Fruit fly (Drosophila melanogaster) whole organism, embryonic: ENCODE results near the gene Mob3.

ENCODE experiments used
- ATbp ChIP-seq: fragments of 200-800 bp; sonication (Bioruptor generic); optimal IDR thresholded peaks from 2 replicates; lab custom pipeline; 2017; ENCODE audit warnings: missing biosample characterization, mild to moderate bottlenecking, missing genetic modification characterization, missing genetic modification reagents
- B-H2 ChIP-seq: fragments of 200-800 bp; sonication (Bioruptor generic); optimal IDR thresholded peaks from 2 replicates; lab custom pipeline; 2018; ENCODE audit warnings: missing biosample characterization, mild to moderate bottlenecking, missing genetic modification characterization
- Bteb2 ChIP-seq: fragments of 200-800 bp; sonication (Bioruptor generic); optimal IDR thresholded peaks from 2 replicates; lab custom pipeline; 2016; ENCODE audit warnings: missing biosample characterization, missing genetic modification characterization
- CG10959 ChIP-seq: fragments of 200-800 bp; sonication (Bioruptor generic); IDR thresholded peaks from 2 replicates; pipeline ENCODE4 v1.3.6; 2022; ENCODE audit warnings: missing biosample characterization, missing genetic modification characterization
- CG11695 ChIP-seq: fragments of 200-800 bp; sonication (Bioruptor generic); IDR thresholded peaks from 3 replicates; pipeline ENCODE4 v1.3.6; 2022; ENCODE audit warnings: missing biosample characterization, missing genetic modification characterization
- CG12071 ChIP-seq: fragments of 200-800 bp; sonication (Bioruptor generic); optimal IDR thresholded peaks from 3 replicates; lab custom pipeline; 2018; ENCODE audit warnings: missing biosample characterization, mild to moderate bottlenecking, missing genetic modification characterization
- CG12299 ChIP-seq: fragments of 200-800 bp; sonication (Bioruptor generic); optimal IDR thresholded peaks from 2 replicates; lab custom pipeline; 2018; ENCODE audit warnings: missing biosample characterization, mild to moderate bottlenecking, missing genetic modification characterization
- CG14014 ChIP-seq: fragments of 200-800 bp; sonication (Bioruptor generic); IDR thresholded peaks from 2 replicates; pipeline ENCODE4 v1.3.6; 2022; ENCODE audit warnings: missing biosample characterization, missing genetic modification characterization
- CG17328 ChIP-seq: fragments of 200-800 bp; sonication (Bioruptor generic); IDR thresholded peaks from 2 replicates; pipeline ENCODE4 v1.3.6; 2022; ENCODE audit warnings: missing biosample characterization, missing genetic modification characterization
- CG17829 ChIP-seq: fragments of 200-800 bp; optimal IDR thresholded peaks from 2 replicates; lab custom pipeline; 2019; ENCODE audit warnings: missing biosample characterization, mild to moderate bottlenecking, missing genetic modification characterization, moderate library complexity
- CG18764 ChIP-seq: fragments of 200-800 bp; sonication (Bioruptor generic); optimal IDR thresholded peaks from 3 replicates; lab custom pipeline; 2016; ENCODE audit warnings: missing biosample characterization, missing genetic modification characterization
- CG34422 ChIP-seq: fragments of 200-800 bp; sonication (Bioruptor generic); IDR thresholded peaks from 3 replicates; pipeline ENCODE4 v1.3.6; 2022; ENCODE audit warnings: missing biosample characterization, missing genetic modification characterization
- CG6683 ChIP-seq: fragments of 200-800 bp; sonication (Bioruptor generic); optimal IDR thresholded peaks from 2 replicates; lab custom pipeline; 2017; ENCODE audit warnings: missing biosample characterization, mild to moderate bottlenecking, missing genetic modification characterization, missing genetic modification reagents
- CG6854 ChIP-seq: fragments of 200-800 bp; sonication (Bioruptor generic); optimal IDR thresholded peaks from 3 replicates; lab custom pipeline; 2017; ENCODE audit warnings: missing biosample characterization, mild to moderate bottlenecking, missing genetic modification characterization
- CG7372 ChIP-seq: fragments of 200-800 bp; sonication (Bioruptor generic); IDR thresholded peaks from 2 replicates; pipeline ENCODE4 v1.3.6; 2022; ENCODE audit warnings: missing biosample characterization, missing genetic modification characterization
- CG7928 ChIP-seq: fragments of 200-800 bp; sonication (Bioruptor generic); optimal IDR thresholded peaks from 2 replicates; lab custom pipeline; 2017; ENCODE audit warnings: missing biosample characterization, mild to moderate bottlenecking, missing genetic modification characterization
- CG9932 ChIP-seq: fragments of 200-800 bp; sonication (Bioruptor generic); IDR thresholded peaks from 2 replicates; pipeline ENCODE4 v1.3.6; 2022; ENCODE audit warnings: missing biosample characterization, missing genetic modification characterization
- D ChIP-seq, 2 experiments: fragments of 200-800 bp in 1 of 2; fragments of >200 bp in 1 of 2; sonication (Bioruptor generic) in 1 of 2; optimal IDR thresholded peaks; 2 replicates in 1 of 2; 3 replicates in 1 of 2; lab custom pipeline; 2017; ENCODE audit warnings: mild to moderate bottlenecking in 1 of 2, missing biosample characterization in 1 of 2, missing genetic modification characterization in 1 of 2, missing genetic modification reagents in 1 of 2
- Dek ChIP-seq: fragments of 200-800 bp; sonication (Bioruptor generic); optimal IDR thresholded peaks from 3 replicates; lab custom pipeline; 2019; ENCODE audit warnings: missing biosample characterization, mild to moderate bottlenecking, missing genetic modification characterization, moderate library complexity
- Elba2 ChIP-seq: fragments of 200-800 bp; sonication (Bioruptor generic); optimal IDR thresholded peaks from 3 replicates; lab custom pipeline; 2016; ENCODE audit warnings: missing biosample characterization, missing genetic modification characterization
- Gsc ChIP-seq: fragments of 200-800 bp; sonication (Bioruptor generic); IDR thresholded peaks from 2 replicates; pipeline ENCODE4 v1.3.6; 2022; ENCODE audit warnings: missing biosample characterization, missing genetic modification characterization
- H15 ChIP-seq: fragments of 200-800 bp; sonication (Bioruptor generic); IDR thresholded peaks from 3 replicates; pipeline ENCODE4 v1.3.6; 2022; ENCODE audit warnings: missing biosample characterization, missing genetic modification characterization
- Hr78 ChIP-seq, 2 experiments: fragments of 200-800 bp in 1 of 2; fragments of >200 bp in 1 of 2; sonication (Bioruptor generic) in 1 of 2; optimal IDR thresholded peaks; 2 replicates each; lab custom pipeline; 2017 to 2019; ENCODE audit warnings: missing biosample characterization in 2 of 2, missing genetic modification characterization in 2 of 2, mild to moderate bottlenecking in 1 of 2, moderate library complexity in 1 of 2
- Mad ChIP-seq: fragments of 200-800 bp; sonication (Bioruptor generic); optimal IDR thresholded peaks from 2 replicates; lab custom pipeline; 2016; ENCODE audit warnings: missing biosample characterization, missing genetic modification characterization
- Mrtf ChIP-seq: fragments of 200-800 bp; sonication (Bioruptor generic); IDR thresholded peaks from 3 replicates; pipeline ENCODE4 v1.3.6; 2022; ENCODE audit warnings: missing biosample characterization, missing genetic modification characterization
- NC2β ChIP-seq: fragments of 200-800 bp; sonication (Bioruptor generic); optimal IDR thresholded peaks from 2 replicates; lab custom pipeline; 2016; ENCODE audit warnings: missing biosample characterization, missing genetic modification characterization
- Nf-YA ChIP-seq: fragments of 200-800 bp; sonication (Bioruptor generic); IDR thresholded peaks from 2 replicates; pipeline ENCODE4 v1.3.6; 2022; ENCODE audit warnings: missing biosample characterization, missing genetic modification characterization
- az2 ChIP-seq: fragments of 200-800 bp; sonication (Bioruptor generic); optimal IDR thresholded peaks from 3 replicates; lab custom pipeline; 2016; ENCODE audit warnings: missing biosample characterization, missing genetic modification characterization
- cas ChIP-seq: fragments of 200-800 bp; sonication (Bioruptor generic); IDR thresholded peaks from 2 replicates; pipeline ENCODE4 v1.3.6; 2022; ENCODE audit warnings: missing biosample characterization, missing genetic modification characterization
- cg ChIP-seq: fragments of 200-800 bp; sonication (Bioruptor generic); optimal IDR thresholded peaks from 3 replicates; lab custom pipeline; 2019; ENCODE audit warnings: missing biosample characterization, mild to moderate bottlenecking, missing genetic modification characterization, moderate library complexity
- chm ChIP-seq: fragments of 200-800 bp; sonication (Bioruptor generic); IDR thresholded peaks from 2 replicates; pipeline ENCODE4 v1.3.6; 2022; ENCODE audit warnings: missing biosample characterization, missing genetic modification characterization
- da ChIP-seq: fragments of 200-800 bp; sonication (Bioruptor generic); optimal IDR thresholded peaks from 2 replicates; lab custom pipeline; 2016; ENCODE audit warnings: missing biosample characterization, missing genetic modification characterization
- emc ChIP-seq: fragments of 200-800 bp; sonication (Bioruptor generic); optimal IDR thresholded peaks from 2 replicates; lab custom pipeline; 2016; ENCODE audit warnings: missing biosample characterization, missing genetic modification characterization
- eve ChIP-seq, 2 experiments: fragments of >200 bp; optimal IDR thresholded peaks; 2 replicates each; lab custom pipeline; 2017; ENCODE audit warnings: missing biosample characterization in 2 of 2, missing genetic modification characterization in 2 of 2
- gcm ChIP-seq: fragments of 200-800 bp; sonication (Bioruptor generic); optimal IDR thresholded peaks from 2 replicates; lab custom pipeline; 2019; ENCODE audit warnings: missing biosample characterization, mild to moderate bottlenecking, missing genetic modification characterization, moderate library complexity
- gcm2 ChIP-seq: fragments of 200-800 bp; sonication (Bioruptor generic); optimal IDR thresholded peaks from 2 replicates; lab custom pipeline; 2016; ENCODE audit warnings: missing biosample characterization, missing genetic modification characterization
- insv ChIP-seq, 2 experiments: fragments of 200-800 bp; sonication (Bioruptor generic); optimal IDR thresholded peaks; 3 replicates each; lab custom pipeline; 2016 to 2018; ENCODE audit warnings: missing biosample characterization in 2 of 2, missing genetic modification characterization in 2 of 2
- knrl ChIP-seq: fragments of 200-800 bp; sonication (Bioruptor generic); IDR thresholded peaks from 3 replicates; pipeline ENCODE4 v1.3.6; 2022; ENCODE audit warnings: missing biosample characterization, missing genetic modification characterization; ENCODE audit not compliant: partially characterized antibody
- mld ChIP-seq: fragments of 200-800 bp; sonication (Bioruptor generic); IDR thresholded peaks from 3 replicates; pipeline ENCODE4 v1.3.6; 2022; ENCODE audit warnings: missing biosample characterization, missing genetic modification characterization; ENCODE audit not compliant: partially characterized antibody
- nau ChIP-seq: fragments of 200-800 bp; sonication (Bioruptor generic); optimal IDR thresholded peaks from 3 replicates; lab custom pipeline; 2017; ENCODE audit warnings: missing biosample characterization, mild to moderate bottlenecking, missing genetic modification characterization, missing genetic modification reagents
- nmo ChIP-seq: fragments of 200-800 bp; sonication (Bioruptor generic); optimal IDR thresholded peaks from 2 replicates; lab custom pipeline; 2018; ENCODE audit warnings: missing biosample characterization, mild to moderate bottlenecking, missing genetic modification characterization, moderate library complexity
- org-1 ChIP-seq: fragments of 200-800 bp; sonication (Bioruptor generic); optimal IDR thresholded peaks from 2 replicates; lab custom pipeline; 2017; ENCODE audit warnings: missing biosample characterization, missing genetic modification characterization
- otp ChIP-seq: fragments of 200-800 bp; sonication (Bioruptor generic); IDR thresholded peaks from 3 replicates; pipeline ENCODE4, ENCODE4 v1.3.6; 2022; ENCODE audit warnings: missing biosample characterization, missing genetic modification characterization
- run ChIP-seq: fragments of 200-800 bp; sonication (Bioruptor generic); optimal IDR thresholded peaks from 3 replicates; lab custom pipeline; 2018; ENCODE audit warnings: missing biosample characterization, mild to moderate bottlenecking, missing genetic modification characterization
- sisA ChIP-seq: fragments of 200-800 bp; sonication (Bioruptor generic); IDR thresholded peaks from 2 replicates; pipeline ENCODE4 v1.3.6; 2022; ENCODE audit warnings: missing biosample characterization, missing genetic modification characterization
- ssp ChIP-seq: fragments of 200-800 bp; sonication (Bioruptor generic); IDR thresholded peaks from 2 replicates; pipeline ENCODE4 v1.3.6; 2022; ENCODE audit warnings: missing biosample characterization, missing genetic modification characterization
- stwl ChIP-seq: fragments of 200-800 bp; sonication (Bioruptor generic); optimal IDR thresholded peaks from 3 replicates; lab custom pipeline; 2018; ENCODE audit warnings: missing biosample characterization, mild to moderate bottlenecking, missing genetic modification characterization, moderate library complexity
- vfl ChIP-seq: fragments of 200-800 bp; sonication (Bioruptor generic); optimal IDR thresholded peaks from 2 replicates; lab custom pipeline; 2016; ENCODE audit warnings: missing biosample characterization, missing genetic modification characterization
- z ChIP-seq: fragments of 200-800 bp; sonication (Bioruptor generic); IDR thresholded peaks from 3 replicates; pipeline ENCODE4 v1.3.6; 2022; ENCODE audit warnings: missing biosample characterization, missing genetic modification characterization

Gene Mob3

DNA sequence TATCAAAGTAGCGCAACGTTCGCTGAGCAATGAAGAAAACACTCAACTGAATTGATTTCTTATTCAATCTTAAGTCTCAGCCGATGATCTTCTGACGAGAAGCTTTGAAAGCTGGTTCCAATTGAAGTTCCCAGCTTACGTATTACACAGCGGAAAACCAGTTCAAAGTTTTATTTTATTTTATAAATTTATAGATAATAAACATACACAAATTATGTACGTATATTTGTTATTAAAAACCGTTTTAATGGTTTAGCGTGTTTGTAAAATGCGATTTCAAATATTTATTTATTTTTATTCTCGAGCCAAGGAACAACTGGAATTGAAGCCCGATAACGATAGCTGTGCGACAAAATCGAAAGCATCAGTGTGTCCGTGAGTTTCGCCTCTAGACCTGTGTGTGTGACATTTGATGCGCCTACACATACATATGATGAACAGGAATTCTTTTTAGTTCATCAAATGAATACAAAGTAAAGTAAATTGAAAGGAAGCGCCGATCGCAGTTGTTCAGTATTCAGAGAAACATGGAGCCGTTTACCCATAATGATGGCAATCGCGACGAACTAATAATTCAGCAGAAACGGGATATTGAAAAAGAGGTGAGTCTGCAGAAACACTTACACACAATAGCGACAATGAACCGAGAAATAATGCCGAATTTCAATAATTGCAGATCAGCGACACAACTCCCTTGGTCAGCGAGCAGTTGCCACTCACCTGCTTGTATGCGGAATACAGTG is 41.6 kb downstream of the Mob3 start, which contains the start of the genes CG5390 and CG4968 (continued):
- TF ChIP-seq CG9932 (GFP tag; lab: Robert Waterston, UW) (peak; percentile 79), run (tag; lab: Kevin White, UChicago) (no peak), emc (no peak), CG10959 (GFP tag; lab: Robert Waterston, UW) (no peak), eve (GFP tag; optimal IDR thresholded peaks at IDR 0.05; lab: Kevin White, UChicago) (no peak), Elba2 (no peak), CG12071 (GFP tag; lab: Kevin White, UChicago) (no peak), Gsc (GFP tag; lab: Robert Waterston, UW) (no peak), CG18764 (GFP tag; lab: Kevin White, UChicago) (no peak), otp (peak; percentile 29; the same call in 1 of the 3 replicates), CG17328 (GFP tag; lab: Robert Waterston, UW) (peak; percentile 69), chm (GFP tag; lab: Robert Waterston, UW) (no peak; the same call in 1 of the 2 replicates), CG17829 (tag; lab: Kevin White, UChicago) (peak; percentile 79), CG6683 (GFP tag; lab: Kevin White, UChicago) (peak; percentile 60), knrl (GFP tag; lab: Robert Waterston, UW) (peak; percentile 35; the same call in 2 of the 3 replicates), z (peak; percentile 63; the same call in 1 of the 3 replicates), da (GFP tag; lab: Kevin White, UChicago) (no peak), Hr78 (GFP tag; optimal IDR thresholded peaks at IDR 0.05; lab: Kevin White, UChicago) (peak in 1 of 2 experiments; percentile 20), CG7928 (GFP tag; lab: Kevin White, UChicago) (peak; percentile 45), ATbp (GFP tag; lab: Kevin White, UChicago) (no peak), mld (GFP tag; lab: Robert Waterston, UW) (no peak), H15 (GFP tag; lab: Robert Waterston, UW) (peak; percentile 45; the same call in 1 of the 3 replicates), CG7372 (GFP tag; lab: Robert Waterston, UW) (peak; percentile 66), CG6854 (GFP tag; lab: Kevin White, UChicago) (no peak), Nf-YA (GFP tag; lab: Robert Waterston, UW) (peak; percentile 47; the same call in 1 of the 2 replicates), B-H2 (GFP tag; lab: Kevin White, UChicago) (peak; percentile 71), cas (GFP tag; lab: Robert Waterston, UW) (peak; percentile 59; the same call in 1 of the 2 replicates), CG11695 (GFP tag; lab: Robert Waterston, UW) (peak; percentile 72; the same call in 2 of the 3 replicates), cg (GFP tag; lab: Kevin White, UChicago) (peak; percentile 88), gcm (GFP tag; lab: Kevin White, UChicago) (peak; percentile 64), nmo (GFP tag; lab: Kevin White, UChicago) (peak; percentile 66), nau (GFP tag; lab: Kevin White, UChicago) (peak; percentile 33), Bteb2 (no peak), gcm2 (GFP tag; lab: Kevin White, UChicago) (peak; percentile 20), Mrtf (GFP tag; lab: Robert Waterston, UW) (no peak; the same call in 2 of the 3 replicates), NC2β (no peak), org-1 (GFP tag; lab: Kevin White, UChicago) (no peak), ssp (GFP tag; lab: Robert Waterston, UW) (0 out of 2 replicates have a peak, but pooled peaks have one; percentile 17), Mad (GFP tag; lab: Kevin White, UChicago) (peak; percentile 14), Dek (tag; lab: Kevin White, UChicago) (no peak), az2 (GFP tag; lab: Kevin White, UChicago) (peak; percentile 54), stwl (peak; percentile 87), D (optimal IDR thresholded peaks at IDR 0.05; lab: Kevin White, UChicago) (no peak), D (GFP tag; optimal IDR thresholded peaks at IDR 0.05; lab: Kevin White, UChicago) (peak; percentile 64), CG12299 (tag; lab: Kevin White, UChicago) (peak; percentile 73), CG34422 (peak; percentile 75), vfl (GFP tag; lab: Kevin White, UChicago) (peak; percentile 30), CG14014 (GFP tag; lab: Robert Waterston, UW) (peak; percentile 73; the same call in 1 of the 2 replicates), insv (GFP tag; optimal IDR thresholded peaks at IDR 0.05; lab: Kevin White, UChicago) (no peak), sisA (no peak)
